Worm (Caenorhabditis elegans) whole organism, L4/young adult: Measurements from ENCODE around the gene Y39A1A.20.

Experiments
- W03F9.2 ChIP-seq: fragments of 150-350 bp; optimal IDR thresholded peaks from 2 replicates; lab custom pipeline; 2014; ENCODE audit warnings: missing biosample characterization, missing genetic modification characterization
- dao-5 ChIP-seq: sonication (generic microtip); optimal IDR thresholded peaks from 2 replicates; lab custom pipeline; 2016; ENCODE audit warnings: missing genotype, missing genetic modification characterization, moderate library complexity, missing compliant biosample characterization
- him-1 ChIP-seq: sonication (generic microtip); optimal IDR thresholded peaks from 2 replicates; lab custom pipeline; 2016; ENCODE audit warnings: missing genotype, missing genetic modification reagents, missing genetic modification characterization, missing compliant biosample characterization

Gene Y39A1A.20

DNA sequence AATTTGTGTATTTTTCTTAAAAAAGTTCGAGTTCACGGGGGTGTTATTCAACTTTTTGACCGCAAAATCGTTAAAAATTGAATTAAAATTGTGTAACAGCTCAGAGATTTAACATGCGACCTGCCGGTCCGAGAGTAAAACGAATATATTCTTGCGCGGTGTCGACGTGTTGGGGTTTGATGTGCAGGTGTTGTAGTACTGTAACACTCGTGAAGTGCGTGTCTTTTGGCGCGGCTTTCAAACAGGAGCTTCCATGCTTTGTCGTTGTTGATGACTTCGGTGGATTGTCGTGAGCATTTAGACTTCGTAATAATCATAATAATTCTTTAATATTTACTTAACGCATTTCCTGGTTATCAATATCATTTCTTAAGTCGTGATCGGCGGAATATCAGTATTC lies 30.1 kb upstream of the Y39A1A.20 start, which contains the start of gene tat-3:
tat-3 (minus strand) TSS at position 196 of the 400 bp plus-strand sequence.
- TF ChIP-seq him-1 (tag; lab: Kevin White, UChicago) (no peak), dao-5 (tag; lab: Kevin White, UChicago) (no peak), W03F9.2 (tag; lab: Kevin White, UChicago) (no peak)

ce11 chrIII:10721056-10721455 lies 20.7 kb upstream of the Y39A1A.20 start:
- no peak for TF ChIP-seq dao-5 (tag; lab: Kevin White, UChicago)
- TF ChIP-seq him-1 (tag; lab: Kevin White, UChicago): no peak
- no peak for TF ChIP-seq W03F9.2 (tag; lab: Kevin White, UChicago)

DNA sequence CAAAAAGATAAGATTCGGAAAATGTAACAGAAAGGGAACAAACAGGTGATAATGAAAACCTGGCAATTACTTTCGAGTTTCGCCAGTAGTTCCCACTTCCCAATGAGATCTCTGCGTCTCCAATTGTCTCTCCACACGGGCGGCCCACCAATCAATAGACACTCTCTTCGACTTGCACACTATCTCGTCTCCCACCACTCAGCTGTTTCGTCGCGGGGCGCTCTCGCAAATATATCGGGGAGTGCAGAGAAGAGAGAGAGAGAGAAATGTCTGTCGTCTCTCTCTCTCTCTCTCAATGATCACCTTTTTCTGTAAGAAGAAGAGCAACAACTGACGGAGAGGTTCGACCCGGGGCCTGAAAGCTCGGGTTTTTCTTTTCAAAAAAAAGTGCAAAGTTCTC lies 19.8 kb upstream of the Y39A1A.20 start:
- peak; percentile 20 for TF ChIP-seq him-1 (tag; lab: Kevin White, UChicago)
- TF ChIP-seq dao-5 (tag; lab: Kevin White, UChicago): no peak
- peak; percentile 17 for TF ChIP-seq W03F9.2 (tag; lab: Kevin White, UChicago)

ce11 chrIII:10719057-10719456 lies 18.7 kb upstream of the Y39A1A.20 start:
- TF ChIP-seq him-1 (tag; lab: Kevin White, UChicago) (no peak), dao-5 (tag; lab: Kevin White, UChicago) (no peak), W03F9.2 (tag; lab: Kevin White, UChicago) (no peak)

DNA sequence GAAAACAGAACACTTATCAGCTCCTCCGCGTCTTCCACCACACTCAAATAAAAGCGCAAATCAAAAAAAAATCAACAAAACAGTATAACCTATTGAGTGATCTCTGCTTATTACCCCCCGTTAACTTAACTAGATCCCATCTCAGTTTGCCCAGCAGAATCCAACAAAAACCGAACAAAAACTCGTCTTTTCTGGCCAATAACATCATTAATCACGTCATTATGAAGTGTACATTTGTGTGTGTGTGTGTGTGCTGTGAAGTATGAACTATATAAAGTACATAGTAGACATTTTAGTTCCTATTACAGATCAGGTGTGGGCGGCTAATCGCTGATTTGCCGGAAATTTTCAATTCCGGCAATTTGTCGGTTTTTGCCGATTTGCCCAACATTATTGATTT lies 17.7 kb upstream of the Y39A1A.20 start:
- TF ChIP-seq W03F9.2 (tag; lab: Kevin White, UChicago): no peak
- TF ChIP-seq dao-5 (tag; lab: Kevin White, UChicago): no peak
- no peak for TF ChIP-seq him-1 (tag; lab: Kevin White, UChicago)

DNA sequence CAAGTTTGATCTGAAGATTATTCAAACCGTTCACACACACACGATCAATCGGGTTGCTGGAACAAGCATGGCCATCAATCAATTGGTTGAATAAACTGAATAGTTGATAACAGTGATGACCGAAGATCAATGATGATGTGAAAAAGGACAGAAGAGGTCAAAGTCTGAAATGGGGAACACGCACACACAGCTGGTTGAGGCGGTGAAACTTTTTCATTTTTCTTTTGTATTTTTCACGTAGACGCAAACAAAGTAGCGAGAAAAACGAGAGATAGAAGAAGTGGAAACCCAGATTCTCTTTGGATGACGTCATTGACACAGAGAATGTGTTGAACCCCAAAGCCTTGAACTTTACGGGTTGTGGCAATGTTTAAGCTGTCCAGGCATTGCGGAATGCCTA lies 17.1 kb upstream of the Y39A1A.20 start:
- TF ChIP-seq dao-5 (tag; lab: Kevin White, UChicago) (no peak), him-1 (tag; lab: Kevin White, UChicago) (no peak), W03F9.2 (tag; lab: Kevin White, UChicago) (no peak)

DNA sequence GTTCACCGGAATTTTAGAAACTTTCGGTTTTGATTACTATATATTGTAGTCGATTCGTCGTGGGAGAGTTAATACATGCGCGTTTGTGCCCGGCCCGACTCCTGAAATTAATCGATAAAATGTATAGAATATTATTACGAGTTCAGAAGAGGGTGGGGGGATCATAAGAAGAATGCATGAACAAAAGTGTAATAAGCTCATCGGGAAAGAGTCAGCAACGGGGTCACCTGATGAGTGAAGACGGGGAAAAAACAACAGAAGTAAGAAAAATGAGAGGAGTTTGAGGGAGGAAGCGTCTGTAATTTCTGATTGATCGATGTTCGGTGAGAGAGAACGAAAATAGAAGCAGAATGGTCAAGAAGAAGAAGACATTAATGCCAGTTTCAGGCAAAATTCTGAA lies 15.7 kb upstream of the Y39A1A.20 start, which contains the start of gene W09D10.4:
W09D10.4 (minus strand) TSS at position 101 of the 400 bp plus-strand sequence.
- TF ChIP-seq him-1 (tag; lab: Kevin White, UChicago) (no peak), W03F9.2 (tag; lab: Kevin White, UChicago) (no peak), dao-5 (tag; lab: Kevin White, UChicago) (no peak)

DNA sequence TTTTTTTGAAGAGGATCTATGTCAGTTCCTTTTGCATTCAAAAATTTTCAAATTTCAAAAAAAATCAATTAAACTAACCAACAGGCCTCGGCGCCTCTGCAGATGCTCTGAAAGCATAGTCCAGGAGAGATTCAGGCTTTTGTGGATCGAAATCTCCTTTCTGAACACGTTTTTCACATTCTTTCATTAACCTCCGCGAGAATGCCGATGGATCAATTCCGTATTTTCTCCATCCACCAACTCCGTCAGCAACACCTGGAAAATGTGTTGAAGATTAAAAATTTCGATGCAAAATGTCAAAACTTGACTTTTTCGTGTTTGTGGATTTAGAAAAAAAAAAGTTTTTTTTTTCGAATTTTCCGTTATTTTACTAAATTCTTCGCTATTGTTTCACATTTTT lies 14.2 kb upstream of the Y39A1A.20 start:
- no peak for TF ChIP-seq dao-5 (tag; lab: Kevin White, UChicago)
- no peak for TF ChIP-seq him-1 (tag; lab: Kevin White, UChicago)
- no peak for TF ChIP-seq W03F9.2 (tag; lab: Kevin White, UChicago)

ce11 chrIII:10711192-10711673 lies 10.9 kb upstream of the Y39A1A.20 start, which contains the start of gene W09D10.5:
Gene W09D10.5, minus strand, starts transcription at chrIII:10711536.
- TF ChIP-seq dao-5 (tag; lab: Kevin White, UChicago) (no peak), W03F9.2 (tag; lab: Kevin White, UChicago) (no peak), him-1 (tag; lab: Kevin White, UChicago) (no peak)

- no peak for TF ChIP-seq him-1 (tag; lab: Kevin White, UChicago)
- TF ChIP-seq dao-5 (tag; lab: Kevin White, UChicago): no peak
- TF ChIP-seq W03F9.2 (tag; lab: Kevin White, UChicago): no peak
Measured at ce11 chrIII:10709676-10710075, 9.3 kb upstream of the Y39A1A.20 start.

DNA sequence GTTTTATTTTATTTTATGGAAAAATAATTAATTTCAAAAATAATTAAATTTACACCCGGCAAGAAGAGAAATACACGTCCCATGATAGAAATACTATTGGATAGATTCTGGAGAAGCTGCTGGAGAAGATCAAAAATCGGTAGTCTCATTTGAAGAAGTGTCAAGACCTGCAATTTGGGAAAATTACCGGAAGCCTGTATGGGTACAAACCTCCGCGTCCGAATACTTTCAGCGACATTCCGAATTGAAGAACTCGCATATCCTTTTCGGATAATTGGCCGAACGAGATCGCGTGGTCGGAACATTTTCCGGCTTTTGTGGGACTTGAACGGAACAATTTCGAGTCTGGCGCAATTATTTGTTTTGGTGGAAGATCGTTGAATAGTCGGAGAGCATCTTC lies 8.1 kb upstream of the Y39A1A.20 start:
- TF ChIP-seq dao-5 (tag; lab: Kevin White, UChicago) (no peak), him-1 (tag; lab: Kevin White, UChicago) (no peak), W03F9.2 (tag; lab: Kevin White, UChicago) (no peak)

DNA sequence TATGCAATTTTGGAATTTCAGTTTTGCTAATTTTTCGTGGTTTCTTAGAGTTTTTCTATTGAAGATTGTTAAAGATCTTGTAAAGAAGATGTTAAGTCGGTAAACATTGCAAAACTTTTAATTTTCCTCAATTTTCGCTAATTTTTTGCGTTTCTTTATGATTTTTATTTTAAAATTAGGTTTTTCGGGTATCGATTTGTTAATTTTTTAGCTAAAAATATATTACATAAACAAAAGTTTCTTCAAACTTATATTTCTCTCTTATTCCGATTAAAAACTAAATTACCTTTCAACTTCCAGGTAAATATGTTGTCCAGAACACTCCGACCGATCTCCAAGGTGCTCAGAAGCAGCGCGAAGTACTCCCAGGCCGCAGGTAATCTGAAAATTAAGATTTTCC lies 7.1 kb upstream of the Y39A1A.20 start, which contains the start of gene mrpl-12:
mrpl-12 (plus strand) TSS at position 301 of the 400 bp plus-strand sequence.
- no peak for TF ChIP-seq dao-5 (tag; lab: Kevin White, UChicago)
- no peak for TF ChIP-seq W03F9.2 (tag; lab: Kevin White, UChicago)
- no peak for TF ChIP-seq him-1 (tag; lab: Kevin White, UChicago)

- peak; percentile 29 for TF ChIP-seq him-1 (tag; lab: Kevin White, UChicago)
- no peak for TF ChIP-seq dao-5 (tag; lab: Kevin White, UChicago)
- TF ChIP-seq W03F9.2 (tag; lab: Kevin White, UChicago): peak; percentile 69
Measured at ce11 chrIII:10706972-10707438, 6.6 kb upstream of the Y39A1A.20 start, which contains the start of the genes Y39A1A.21 and Y39A1A.22. Gene Y39A1A.21, minus strand, starts transcription at chrIII:10707022. Gene Y39A1A.22, minus strand, starts transcription at chrIII:10707028.

ce11 chrIII:10706481-10706880 lies 6.1 kb upstream of the Y39A1A.20 start:
- TF ChIP-seq dao-5 (tag; lab: Kevin White, UChicago): no peak
- TF ChIP-seq him-1 (tag; lab: Kevin White, UChicago): no peak
- no peak for TF ChIP-seq W03F9.2 (tag; lab: Kevin White, UChicago)
